Worm (Caenorhabditis elegans): Measurements from ENCODE around the gene R10E11.5.

- TF ChIP-seq tbx-11 (GFP tag; IDR thresholded peaks at IDR 0.05) (no peak), sea-1 (GFP tag; conservative IDR thresholded peaks at IDR 0.05) (no peak), ets-7 (tag; optimal IDR thresholded peaks at IDR 0.05) (no peak)
Observed at ce11 chrIII:9818763-9819162, 29.3 kb upstream of the R10E11.5 start, which contains the start of gene panl-3.

All from whole organism, early embryonic.